Worm (Caenorhabditis elegans): ENCODE results near the gene slc-17.1.

DNA sequence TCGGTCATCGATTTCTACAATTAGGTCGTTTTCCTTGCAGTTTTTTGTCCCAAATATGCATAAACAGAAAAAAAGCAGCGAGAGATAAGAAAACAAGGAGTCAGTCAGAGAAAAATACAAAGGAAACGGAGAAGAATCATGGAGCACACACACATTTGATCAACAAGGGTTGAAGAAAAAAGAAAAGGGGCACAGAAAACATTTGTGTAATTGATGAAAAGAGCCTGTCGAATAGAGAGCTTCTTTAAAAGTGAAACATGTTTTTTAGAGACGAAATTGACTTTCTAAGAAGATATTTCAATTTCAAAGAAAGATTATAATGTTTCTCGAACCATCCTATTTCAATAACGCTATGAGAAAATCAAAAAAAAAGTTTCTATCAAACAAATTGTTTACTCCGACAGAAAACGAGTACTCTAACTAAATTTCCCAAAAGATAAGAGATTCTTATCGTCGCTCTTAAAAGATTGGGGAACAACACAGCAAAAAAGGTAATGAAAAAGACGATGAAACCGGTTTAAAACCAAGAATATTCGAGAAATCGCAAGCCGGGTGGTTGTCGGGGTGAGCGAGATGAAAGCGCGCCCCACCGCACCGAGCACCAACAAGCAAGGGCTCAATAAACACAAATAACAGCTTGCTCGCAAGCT lies 9.9 kb upstream of the slc-17.1 start, which contains the start of gene tps-1:
- TF ChIP-seq pbrm-1 (GFP tag; IDR thresholded peaks at IDR 0.05) (no peak), athp-1 (tag; optimal IDR thresholded peaks at IDR 0.05) (no peak), sea-2 (GFP tag; IDR thresholded peaks at IDR 0.05) (no peak), pha-4 (tag; optimal IDR thresholded peaks at IDR 0.05) (no peak), ekl-4 (GFP tag; IDR thresholded peaks at IDR 0.05) (no peak), him-1 (tag; optimal IDR thresholded peaks at IDR 0.05) (no peak)

Data from whole organism, young adult.